Fruit fly (Drosophila melanogaster) whole organism, embryonic: ENCODE results near the gene Cp7Fa.

Source experiments
- Ada2b ChIP-seq: fragments of 200-800 bp; sonication (Bioruptor generic); IDR thresholded peaks from 2 replicates; pipeline ENCODE4 v1.3.6; 2022; ENCODE audit warnings: missing biosample characterization, missing genetic modification characterization
- Atf6 ChIP-seq: fragments of 200-800 bp; sonication (Bioruptor generic); IDR thresholded peaks from 2 replicates; pipeline ENCODE4 v1.3.6; 2022; ENCODE audit warnings: missing biosample characterization, missing genetic modification characterization
- CG10462 ChIP-seq: fragments of 200-800 bp; sonication (Bioruptor generic); optimal IDR thresholded peaks from 2 replicates; lab custom pipeline; 2016; ENCODE audit warnings: missing biosample characterization, missing genetic modification characterization
- CG10543 ChIP-seq: fragments of 200-800 bp; sonication (Bioruptor generic); optimal IDR thresholded peaks from 3 replicates; lab custom pipeline; 2017; ENCODE audit warnings: missing biosample characterization, mild to moderate bottlenecking, missing genetic modification characterization, moderate library complexity
- CG12769 ChIP-seq: fragments of 200-800 bp; sonication (Bioruptor generic); optimal IDR thresholded peaks from 2 replicates; lab custom pipeline; 2019; ENCODE audit warnings: missing biosample characterization, mild to moderate bottlenecking, missing genetic modification characterization, moderate library complexity
- CG13123 ChIP-seq: fragments of 200-800 bp; sonication (Bioruptor generic); optimal IDR thresholded peaks from 2 replicates; lab custom pipeline; 2016; ENCODE audit warnings: missing biosample characterization, missing genetic modification characterization
- CG13624 ChIP-seq: fragments of 200-800 bp; sonication (Bioruptor generic); optimal IDR thresholded peaks from 2 replicates; lab custom pipeline; 2016; ENCODE audit warnings: missing biosample characterization, missing genetic modification characterization
- CG14860 ChIP-seq: fragments of 200-800 bp; sonication (Bioruptor generic); IDR thresholded peaks from 3 replicates; pipeline ENCODE4 v1.3.6; 2022; ENCODE audit warnings: missing biosample characterization, missing genetic modification characterization; ENCODE audit not compliant: partially characterized antibody
- CG15479 ChIP-seq: fragments of 200-800 bp; sonication (Bioruptor generic); optimal IDR thresholded peaks from 3 replicates; lab custom pipeline; 2019; ENCODE audit warnings: missing biosample characterization, mild to moderate bottlenecking, missing genetic modification characterization, moderate library complexity
- CG15514 ChIP-seq: fragments of 200-800 bp; sonication (Bioruptor generic); optimal IDR thresholded peaks from 3 replicates; lab custom pipeline; 2017; ENCODE audit warnings: missing biosample characterization, missing genetic modification characterization, mild to moderate bottlenecking, moderate library complexity, missing genetic modification reagents
- CG1832 ChIP-seq: fragments of 200-800 bp; sonication (Bioruptor generic); optimal IDR thresholded peaks from 2 replicates; lab custom pipeline; 2017; ENCODE audit warnings: missing biosample characterization, mild to moderate bottlenecking, missing genetic modification characterization, inconsistent platforms
- CG18599 ChIP-seq: fragments of 200-800 bp; sonication (Bioruptor generic); optimal IDR thresholded peaks from 3 replicates; lab custom pipeline; 2017; ENCODE audit warnings: missing biosample characterization, missing genetic modification characterization, mild to moderate bottlenecking, moderate library complexity, missing genetic modification reagents
- CG2120 ChIP-seq: fragments of 200-800 bp; sonication (Bioruptor generic); optimal IDR thresholded peaks from 3 replicates; lab custom pipeline; 2016; ENCODE audit warnings: missing biosample characterization, missing genetic modification characterization
- CG31441 ChIP-seq: fragments of 200-800 bp; sonication (Bioruptor generic); IDR thresholded peaks from 2 replicates; pipeline ENCODE4 v1.3.6; 2022; ENCODE audit warnings: missing biosample characterization, missing genetic modification characterization
- CG32532 ChIP-seq: fragments of 200-800 bp; sonication (Bioruptor generic); IDR thresholded peaks from 2 replicates; pipeline ENCODE4 v1.3.6; 2022; ENCODE audit warnings: missing biosample characterization, missing genetic modification characterization
- CG3281 ChIP-seq: fragments of 200-800 bp; sonication (Bioruptor generic); optimal IDR thresholded peaks from 3 replicates; lab custom pipeline; 2017; ENCODE audit warnings: missing biosample characterization, mild to moderate bottlenecking, missing genetic modification characterization
- CG33213 ChIP-seq: fragments of 200-800 bp; sonication (Bioruptor generic); optimal IDR thresholded peaks from 3 replicates; lab custom pipeline; 2016; ENCODE audit warnings: missing biosample characterization, missing genetic modification characterization
- CG7786 ChIP-seq: fragments of 200-800 bp; sonication (Bioruptor generic); optimal IDR thresholded peaks from 2 replicates; lab custom pipeline; 2016; ENCODE audit warnings: missing biosample characterization, missing genetic modification characterization
- CG7839 ChIP-seq: fragments of 200-800 bp; sonication (Bioruptor generic); optimal IDR thresholded peaks from 3 replicates; lab custom pipeline; 2018; ENCODE audit warnings: missing biosample characterization, mild to moderate bottlenecking, missing genetic modification characterization, moderate library complexity
- CG8290 ChIP-seq, 3 experiments: fragments of 200-800 bp; sonication (Bioruptor generic); optimal IDR thresholded peaks; 2 replicates each; lab custom pipeline; 2016 to 2019; ENCODE audit warnings: missing biosample characterization in 3 of 3, missing genetic modification characterization in 3 of 3, mild to moderate bottlenecking in 2 of 3, moderate library complexity in 1 of 3
- CG9797 ChIP-seq: fragments of 200-800 bp; sonication (Bioruptor generic); optimal IDR thresholded peaks from 3 replicates; lab custom pipeline; 2018; ENCODE audit warnings: missing biosample characterization, mild to moderate bottlenecking, missing genetic modification characterization
- CG9817 ChIP-seq: fragments of 200-800 bp; sonication (Bioruptor generic); optimal IDR thresholded peaks from 2 replicates; lab custom pipeline; 2018; ENCODE audit warnings: missing biosample characterization, mild to moderate bottlenecking, missing genetic modification characterization, moderate library complexity
- CG9932 ChIP-seq: fragments of 200-800 bp; sonication (Bioruptor generic); IDR thresholded peaks from 2 replicates; pipeline ENCODE4 v1.3.6; 2022; ENCODE audit warnings: missing biosample characterization, missing genetic modification characterization
- Camta ChIP-seq: fragments of 200-800 bp; sonication (Bioruptor generic); optimal IDR thresholded peaks from 2 replicates; lab custom pipeline; 2016; ENCODE audit warnings: missing biosample characterization, missing genetic modification characterization
- Deaf1 ChIP-seq: fragments of 200-800 bp; optimal IDR thresholded peaks from 3 replicates; lab custom pipeline; 2019; ENCODE audit warnings: missing biosample characterization, mild to moderate bottlenecking, missing genetic modification characterization, moderate library complexity
- Ets65A ChIP-seq: fragments of 200-800 bp; sonication (Bioruptor generic); peaks from one replicate; lab custom pipeline; 2016; ENCODE audit warnings: missing biosample characterization, missing genetic modification characterization
- Gug ChIP-seq: fragments of 200-800 bp; sonication (Bioruptor generic); IDR thresholded peaks from 4 replicates; pipeline ENCODE4 v1.3.6; 2022; ENCODE audit warnings: missing biosample characterization, missing genetic modification characterization
- HmgD ChIP-seq: fragments of 200-800 bp; sonication (Bioruptor generic); optimal IDR thresholded peaks from 3 replicates; lab custom pipeline; 2016; ENCODE audit warnings: missing biosample characterization, missing genetic modification characterization
- HmgZ ChIP-seq: fragments of 200-800 bp; sonication (Bioruptor generic); optimal IDR thresholded peaks from 2 replicates; lab custom pipeline; 2018; ENCODE audit warnings: missing biosample characterization, mild to moderate bottlenecking, missing genetic modification characterization
- Hr39 ChIP-seq: fragments of >200 bp; optimal IDR thresholded peaks from 2 replicates; lab custom pipeline; 2017
- Jarid2 ChIP-seq: fragments of 200-800 bp; sonication (Bioruptor generic); optimal IDR thresholded peaks from 3 replicates; lab custom pipeline; 2017; ENCODE audit warnings: mild to moderate bottlenecking, missing biosample characterization, missing genetic modification reagents, missing genetic modification characterization
- MBD-R2 ChIP-seq: fragments of 200-800 bp; sonication (Bioruptor generic); IDR thresholded peaks from 2 replicates; pipeline ENCODE4 v1.3.6; 2022; ENCODE audit warnings: missing biosample characterization, missing genetic modification characterization
- Mes4 ChIP-seq: fragments of 200-800 bp; sonication (Bioruptor generic); optimal IDR thresholded peaks from 2 replicates; lab custom pipeline; 2016; ENCODE audit warnings: missing biosample characterization, missing genetic modification characterization
- PHDP ChIP-seq: fragments of 200-800 bp; sonication (Bioruptor generic); optimal IDR thresholded peaks from 3 replicates; lab custom pipeline; 2018; ENCODE audit warnings: missing biosample characterization, mild to moderate bottlenecking, missing genetic modification characterization, moderate library complexity
- Ssrp ChIP-seq: fragments of 200-800 bp; sonication (Bioruptor generic); optimal IDR thresholded peaks from 2 replicates; lab custom pipeline; 2018; ENCODE audit warnings: missing biosample characterization, mild to moderate bottlenecking, missing genetic modification characterization, moderate library complexity
- amos ChIP-seq: fragments of 200-800 bp; sonication (Bioruptor generic); IDR thresholded peaks from 2 replicates; pipeline ENCODE4 v1.3.6; 2022; ENCODE audit warnings: missing biosample characterization, missing genetic modification characterization; ENCODE audit not compliant: partially characterized antibody
- cwo ChIP-seq: fragments of 200-800 bp; sonication (Bioruptor generic); optimal IDR thresholded peaks from 3 replicates; lab custom pipeline; 2017; ENCODE audit warnings: missing biosample characterization, missing genetic modification characterization, mild to moderate bottlenecking, moderate library complexity, missing genetic modification reagents
- exex ChIP-seq: fragments of 200-800 bp; sonication (Bioruptor generic); optimal IDR thresholded peaks from 4 replicates; lab custom pipeline; 2018; ENCODE audit warnings: missing biosample characterization, mild to moderate bottlenecking, missing genetic modification characterization, moderate library complexity
- eyg ChIP-seq: fragments of 200-800 bp; sonication (Bioruptor generic); optimal IDR thresholded peaks from 3 replicates; lab custom pipeline; 2016; ENCODE audit warnings: missing biosample characterization, missing genetic modification characterization
- knrl ChIP-seq: fragments of 200-800 bp; sonication (Bioruptor generic); IDR thresholded peaks from 3 replicates; pipeline ENCODE4 v1.3.6; 2022; ENCODE audit warnings: missing biosample characterization, missing genetic modification characterization; ENCODE audit not compliant: partially characterized antibody
- lab ChIP-seq: fragments of 200-800 bp; sonication (Bioruptor generic); optimal IDR thresholded peaks from 3 replicates; lab custom pipeline; 2017; ENCODE audit warnings: missing biosample characterization, missing genetic modification characterization, mild to moderate bottlenecking, moderate library complexity, missing genetic modification reagents
- nau ChIP-seq: fragments of 200-800 bp; sonication (Bioruptor generic); optimal IDR thresholded peaks from 3 replicates; lab custom pipeline; 2017; ENCODE audit warnings: missing biosample characterization, mild to moderate bottlenecking, missing genetic modification characterization, missing genetic modification reagents
- scrt ChIP-seq: fragments of 200-800 bp; sonication (Bioruptor generic); optimal IDR thresholded peaks from 2 replicates; lab custom pipeline; 2018; ENCODE audit warnings: missing biosample characterization, mild to moderate bottlenecking, missing genetic modification characterization, moderate library complexity
- sug ChIP-seq: fragments of 200-800 bp; optimal IDR thresholded peaks from 2 replicates; lab custom pipeline; 2019; ENCODE audit warnings: missing biosample characterization, mild to moderate bottlenecking, missing genetic modification characterization, moderate library complexity
- toy ChIP-seq: fragments of 200-800 bp; sonication (Bioruptor generic); IDR thresholded peaks from 2 replicates; pipeline ENCODE4 v1.3.6; 2022; ENCODE audit warnings: missing biosample characterization, missing genetic modification characterization

The Cp7Fa gene

DNA sequence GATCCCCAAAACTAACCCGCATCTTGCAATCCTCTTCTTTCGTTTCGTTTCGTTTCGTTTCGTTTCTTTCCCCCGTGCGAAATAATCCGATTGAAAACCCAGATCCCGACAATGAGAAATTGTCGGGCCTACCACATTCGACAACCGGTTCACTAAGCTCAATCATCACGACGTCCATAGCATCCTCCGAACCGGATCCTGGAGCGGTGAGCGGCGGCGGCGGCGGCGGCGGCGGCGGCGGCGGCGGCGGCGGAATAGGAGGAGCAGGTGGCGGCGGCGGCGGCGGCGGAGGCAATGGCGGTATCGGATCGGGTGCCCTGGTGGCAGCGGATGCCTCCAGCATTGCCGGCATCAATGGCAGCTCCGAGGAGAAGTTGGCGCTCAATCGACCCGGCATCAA lies 41.6 kb downstream of the Cp7Fa start:
- peak; percentile 51 for TF ChIP-seq Ets65A (GFP tag; lab: Kevin White, UChicago)
- TF ChIP-seq Hr39 (lab: Kevin White, UChicago) = peak; percentile 7
- no peak for TF ChIP-seq Camta (GFP tag; lab: Kevin White, UChicago)
- no peak for TF ChIP-seq Deaf1
- TF ChIP-seq, all 482 proteins: peak for 2

DNA sequence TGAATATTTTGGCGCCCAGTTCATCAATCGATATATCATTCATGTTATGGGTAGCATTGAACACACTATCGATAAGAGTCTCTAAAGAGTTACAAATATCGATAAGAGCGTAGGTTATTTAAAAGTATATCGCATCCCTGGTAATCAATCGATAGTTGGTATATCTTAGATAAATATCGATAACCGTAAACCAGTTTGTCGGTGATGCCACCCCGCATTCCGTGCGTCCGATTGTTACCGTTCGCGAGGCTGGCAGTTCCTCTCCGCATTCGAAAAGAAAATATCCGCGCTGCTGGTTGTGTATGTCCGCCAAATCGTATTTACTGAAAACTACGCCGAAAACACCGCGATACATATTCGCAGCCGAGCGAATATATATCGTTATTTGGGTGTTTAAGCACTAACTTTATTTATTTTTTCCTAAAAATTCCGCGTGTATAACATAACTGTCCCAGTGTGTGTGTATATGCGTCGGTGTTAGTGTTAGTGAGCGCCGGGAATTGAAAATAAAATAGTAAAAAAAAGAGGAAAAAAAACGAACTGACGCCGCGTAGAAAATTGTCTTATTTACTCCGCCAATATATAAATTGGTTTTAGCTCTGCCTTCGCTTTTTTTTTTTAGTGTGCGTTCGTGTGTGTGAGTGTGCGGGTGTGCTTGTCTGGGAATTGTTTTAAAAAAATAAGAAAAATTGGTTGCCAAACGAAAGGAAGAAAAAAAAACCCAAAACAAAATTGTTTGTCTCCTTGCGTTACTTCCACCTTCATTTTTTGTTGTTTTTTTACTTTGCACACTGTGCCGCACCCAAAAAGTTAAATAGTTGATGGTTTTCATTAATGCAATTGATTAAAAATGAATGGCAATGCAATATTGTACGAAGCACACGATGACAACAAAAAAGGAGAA lies 46.7 kb downstream of the Cp7Fa start, which contains the start of gene Nrg:
TSS of gene Nrg (plus strand) at position 253 of the 904 bp plus-strand sequence.
- TF ChIP-seq knrl (GFP tag; lab: Robert Waterston, UW) (peak; percentile 98), CG8290 (GFP tag; optimal IDR thresholded peaks at IDR 0.05; lab: Kevin White, UChicago) (peak; percentile 3), CG8290 (tag; optimal IDR thresholded peaks at IDR 0.05; lab: Kevin White, UChicago) (peak in 1 of 2 experiments; percentile 83), Ada2b (GFP tag; lab: Robert Waterston, UW) (no peak), Deaf1 (peak; percentile 69), CG15514 (GFP tag; lab: Kevin White, UChicago) (peak; percentile 91), CG32532 (GFP tag; lab: Robert Waterston, UW) (peak; percentile 52; the same call in 1 of the 2 replicates), amos (GFP tag; lab: Robert Waterston, UW) (peak; percentile 99), nau (peak; percentile 22), MBD-R2 (GFP tag; lab: Robert Waterston, UW) (peak; percentile 30; the same call in 1 of the 2 replicates), CG13624 (GFP tag; lab: Kevin White, UChicago) (peak; percentile 72), Jarid2 (peak; percentile 86), CG7839 (tag; lab: Kevin White, UChicago) (peak; percentile 20), CG18599 (GFP tag; lab: Kevin White, UChicago) (peak; percentile 43), Ssrp (tag; lab: Kevin White, UChicago) (no peak), lab (GFP tag; lab: Kevin White, UChicago) (peak; percentile 67), CG10462 (GFP tag; lab: Kevin White, UChicago) (peak; percentile 64), exex (peak; percentile 27), sug (tag; lab: Kevin White, UChicago) (peak; percentile 50), Gug (peak; percentile 18; the same call in 1 of the 4 replicates), CG33213 (GFP tag; lab: Kevin White, UChicago) (peak; percentile 39), CG14860 (GFP tag; lab: Robert Waterston, UW) (peak; percentile 98), CG3281 (peak; percentile 28), toy (GFP tag; lab: Robert Waterston, UW) (no peak), CG9797 (peak; percentile 51), CG31441 (0 out of 2 replicates have a peak, but pooled peaks have one; percentile 41), Atf6 (GFP tag; lab: Robert Waterston, UW) (peak; percentile 14; the same call in 1 of the 2 replicates), CG10543 (GFP tag; lab: Kevin White, UChicago) (peak; percentile 65), Mes4 (GFP tag; lab: Kevin White, UChicago) (peak; percentile 3), CG9817 (tag; lab: Kevin White, UChicago) (no peak), eyg (GFP tag; lab: Kevin White, UChicago) (peak; percentile 35), PHDP (tag; lab: Kevin White, UChicago) (peak; percentile 9), cwo (GFP tag; lab: Kevin White, UChicago) (peak; percentile 3), CG12769 (tag; lab: Kevin White, UChicago) (peak; percentile 73), CG13123 (GFP tag; lab: Kevin White, UChicago) (no peak), CG15479 (GFP tag; lab: Kevin White, UChicago) (no peak), scrt (GFP tag; lab: Kevin White, UChicago) (peak; percentile 16), HmgD (peak; percentile 23), CG1832 (GFP tag; lab: Kevin White, UChicago) (no peak), CG9932 (GFP tag; lab: Robert Waterston, UW) (peak; percentile 62), CG7786 (GFP tag; lab: Kevin White, UChicago) (no peak), HmgZ (tag; lab: Kevin White, UChicago) (peak; percentile 81), CG2120 (peak; percentile 27)
